Fruit fly (Drosophila melanogaster): Measurements from ENCODE around the gene r.

Gene r

dm6 chrX:16660632-16661031 lies 5.5 kb downstream of the r start:
- TF ChIP-seq CG7101 (tag; optimal IDR thresholded peaks at IDR 0.05): no peak
- no peak for TF ChIP-seq kay (GFP tag; ENCODE audit: borderline replicate concordance)
- TF ChIP-seq bab1 (GFP tag; optimal IDR thresholded peaks at IDR 0.05): no peak
- TF ChIP-seq tj (GFP tag; optimal IDR thresholded peaks at IDR 0.05): no peak
- TF ChIP-seq CG14711 (tag; optimal IDR thresholded peaks at IDR 0.05): no peak
- no peak for TF ChIP-seq cic (GFP tag; optimal IDR thresholded peaks at IDR 0.05)
- no peak for TF ChIP-seq CG7045 (GFP tag; optimal IDR thresholded peaks at IDR 0.05)
- no peak for TF ChIP-seq CG1620 (GFP tag; optimal IDR thresholded peaks at IDR 0.05)
- TF ChIP-seq Mnt (GFP tag; optimal IDR thresholded peaks at IDR 0.05): no peak
- TF ChIP-seq Hr96 (GFP tag; optimal IDR thresholded peaks at IDR 0.05): no peak
- no peak for TF ChIP-seq CG12768 (GFP tag; optimal IDR thresholded peaks at IDR 0.05)

dm6 chrX:16664405-16665064 lies 9.4 kb downstream of the r start, which contains the start of gene CG15865:
Gene CG15865, minus strand, starts transcription at chrX:16664455.
- TF ChIP-seq Hr96 (GFP tag; optimal IDR thresholded peaks at IDR 0.05): peak; percentile 3
- no peak for TF ChIP-seq tj (GFP tag; optimal IDR thresholded peaks at IDR 0.05)

dm6 chrX:16669849-16670248 lies 14.7 kb downstream of the r start:
- TF ChIP-seq Mnt (GFP tag; optimal IDR thresholded peaks at IDR 0.05): no peak
- no peak for TF ChIP-seq CG14711 (tag; optimal IDR thresholded peaks at IDR 0.05)
- no peak for TF ChIP-seq CG1620 (GFP tag; optimal IDR thresholded peaks at IDR 0.05)
- TF ChIP-seq kay (GFP tag; ENCODE audit: borderline replicate concordance): no peak
- no peak for TF ChIP-seq CG7101 (tag; optimal IDR thresholded peaks at IDR 0.05)
- no peak for TF ChIP-seq CG11617 (GFP tag; optimal IDR thresholded peaks at IDR 0.05)
- TF ChIP-seq CG7045 (GFP tag; optimal IDR thresholded peaks at IDR 0.05): no peak

dm6 chrX:16670262-16670661 lies 15.1 kb downstream of the r start:
- peak; percentile 28 for TF ChIP-seq kay (GFP tag; ENCODE audit: borderline replicate concordance)
- no peak for TF ChIP-seq CG7045 (GFP tag; optimal IDR thresholded peaks at IDR 0.05)
- TF ChIP-seq tj (GFP tag; optimal IDR thresholded peaks at IDR 0.05): no peak

dm6 chrX:16670691-16671481 lies 15.7 kb downstream of the r start:
- peak; percentile 39 for TF ChIP-seq CG14711 (tag; optimal IDR thresholded peaks at IDR 0.05)
- TF ChIP-seq pad (GFP tag; optimal IDR thresholded peaks at IDR 0.05): peak; percentile 9
- TF ChIP-seq CG7045 (GFP tag; optimal IDR thresholded peaks at IDR 0.05): no peak
- no peak for TF ChIP-seq tj (GFP tag; optimal IDR thresholded peaks at IDR 0.05)
- no peak for TF ChIP-seq cnc (optimal IDR thresholded peaks at IDR 0.05)
- TF ChIP-seq toe (GFP tag; optimal IDR thresholded peaks at IDR 0.05): no peak

- TF ChIP-seq pad (GFP tag; optimal IDR thresholded peaks at IDR 0.05): no peak
- no peak for TF ChIP-seq CG11617 (GFP tag; optimal IDR thresholded peaks at IDR 0.05)
- no peak for TF ChIP-seq cnc (optimal IDR thresholded peaks at IDR 0.05)
- no peak for TF ChIP-seq Crg-1 (GFP tag; optimal IDR thresholded peaks at IDR 0.05)
- TF ChIP-seq CG1620 (GFP tag; optimal IDR thresholded peaks at IDR 0.05): no peak
- no peak for TF ChIP-seq cic (GFP tag; optimal IDR thresholded peaks at IDR 0.05)
- no peak for TF ChIP-seq CG5204 (GFP tag; optimal IDR thresholded peaks at IDR 0.05)
- no peak for TF ChIP-seq Clk (GFP tag; optimal IDR thresholded peaks at IDR 0.05)
- TF ChIP-seq Hr96 (GFP tag; optimal IDR thresholded peaks at IDR 0.05): no peak
- TF ChIP-seq CG33017 (tag; optimal IDR thresholded peaks at IDR 0.05): no peak
- no peak for TF ChIP-seq toe (GFP tag; optimal IDR thresholded peaks at IDR 0.05)
- no peak for TF ChIP-seq kay (GFP tag; ENCODE audit: borderline replicate concordance)
- TF ChIP-seq CG12768 (GFP tag; optimal IDR thresholded peaks at IDR 0.05): no peak
Observed at dm6 chrX:16672904-16673303, 17.7 kb downstream of the r start.

dm6 chrX:16674538-16674937 lies 19.4 kb downstream of the r start:
- TF ChIP-seq bab1 (GFP tag; optimal IDR thresholded peaks at IDR 0.05) (no peak), Crg-1 (GFP tag; optimal IDR thresholded peaks at IDR 0.05) (no peak), CG7101 (tag; optimal IDR thresholded peaks at IDR 0.05) (no peak), Clk (GFP tag; optimal IDR thresholded peaks at IDR 0.05) (no peak), CG33017 (tag; optimal IDR thresholded peaks at IDR 0.05) (no peak)

dm6 chrX:16676653-16677052 lies 21.5 kb downstream of the r start, which contains the start of gene CG13012:
Gene CG13012, minus strand, starts transcription at chrX:16676753.
- TF ChIP-seq CG11617 (GFP tag; optimal IDR thresholded peaks at IDR 0.05): no peak
- no peak for TF ChIP-seq Clk (GFP tag; optimal IDR thresholded peaks at IDR 0.05)
- no peak for TF ChIP-seq Hr96 (GFP tag; optimal IDR thresholded peaks at IDR 0.05)
- TF ChIP-seq CG7101 (tag; optimal IDR thresholded peaks at IDR 0.05): no peak
- TF ChIP-seq kay (GFP tag; ENCODE audit: borderline replicate concordance): no peak
- no peak for TF ChIP-seq cic (GFP tag; optimal IDR thresholded peaks at IDR 0.05)
- no peak for TF ChIP-seq CG33017 (tag; optimal IDR thresholded peaks at IDR 0.05)
- no peak for TF ChIP-seq Crg-1 (GFP tag; optimal IDR thresholded peaks at IDR 0.05)
- no peak for TF ChIP-seq cnc (optimal IDR thresholded peaks at IDR 0.05)
- TF ChIP-seq Mnt (GFP tag; optimal IDR thresholded peaks at IDR 0.05): no peak
- TF ChIP-seq toe (GFP tag; optimal IDR thresholded peaks at IDR 0.05): no peak
- TF ChIP-seq CG14711 (tag; optimal IDR thresholded peaks at IDR 0.05): no peak
- TF ChIP-seq bab1 (GFP tag; optimal IDR thresholded peaks at IDR 0.05): no peak
- no peak for TF ChIP-seq CG5204 (GFP tag; optimal IDR thresholded peaks at IDR 0.05)
- TF ChIP-seq CG7045 (GFP tag; optimal IDR thresholded peaks at IDR 0.05): no peak
- TF ChIP-seq ovo (GFP tag; optimal IDR thresholded peaks at IDR 0.05): no peak
- no peak for TF ChIP-seq pad (GFP tag; optimal IDR thresholded peaks at IDR 0.05)
- no peak for TF ChIP-seq CG1620 (GFP tag; optimal IDR thresholded peaks at IDR 0.05)
